Fruit fly (Drosophila melanogaster): ENCODE results near the gene Zmynd10.

Zmynd10 gene

DNA sequence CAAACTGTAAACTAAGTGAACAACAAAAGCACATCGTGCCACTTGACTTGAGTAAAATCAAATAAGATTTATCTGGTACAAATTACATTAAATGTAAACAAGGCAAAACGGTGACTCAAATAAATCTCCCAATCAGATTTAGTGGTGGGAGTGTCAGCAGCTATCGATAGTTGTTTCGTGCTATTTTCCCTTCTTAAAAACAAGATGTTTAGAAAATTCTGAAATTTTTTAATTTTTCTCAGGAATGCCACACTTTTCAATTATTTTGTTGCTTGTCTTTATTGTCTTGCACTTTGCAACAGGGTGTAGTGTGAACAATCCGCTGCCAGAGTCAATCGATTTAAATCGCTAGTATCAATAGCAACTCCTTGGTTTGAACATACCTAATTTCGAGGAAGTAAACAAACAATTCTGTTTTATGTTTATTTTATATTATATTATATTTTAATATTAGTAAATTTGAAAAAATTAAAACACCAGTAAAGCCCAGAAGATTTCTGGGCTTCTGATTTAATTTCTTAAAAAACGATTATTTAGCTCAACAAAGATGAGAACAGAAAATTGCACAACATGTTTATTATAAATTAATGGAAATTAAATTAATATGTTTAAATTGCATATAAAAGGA is 10.9 kb downstream of the Zmynd10 start, which contains the start of gene MICAL-like (continued):
- TF ChIP-seq YL-1 (GFP tag; optimal IDR thresholded peaks at IDR 0.05) (no peak), E2f1 (GFP tag; IDR thresholded peaks at IDR 0.05) (no peak; the same call in 1 of the 2 replicates), CG11723 (GFP tag; optimal IDR thresholded peaks at IDR 0.05) (no peak), CG14050 (GFP tag; IDR thresholded peaks at IDR 0.05) (no peak), lola (GFP tag; optimal IDR thresholded peaks at IDR 0.05) (no peak), en (GFP tag; optimal IDR thresholded peaks at IDR 0.05) (no peak), CG16815 (GFP tag; optimal IDR thresholded peaks at IDR 0.05) (no peak), Dbx (GFP tag; IDR thresholded peaks at IDR 0.05) (no peak), yki (optimal IDR thresholded peaks at IDR 0.05) (no peak), gem (tag; optimal IDR thresholded peaks at IDR 0.05) (no peak), CG5245 (GFP tag; optimal IDR thresholded peaks at IDR 0.05) (peak; percentile 13), CG43689 (GFP tag; IDR thresholded peaks at IDR 0.05) (no peak), CG11456 (GFP tag; IDR thresholded peaks at IDR 0.05) (peak; percentile 4; the same call in 1 of the 3 replicates), CG34422 (GFP tag; IDR thresholded peaks at IDR 0.05) (peak; percentile 27; the same call in 1 of the 3 replicates), CG10366 (GFP tag; IDR thresholded peaks at IDR 0.05) (no peak), CG2120 (GFP tag; optimal IDR thresholded peaks at IDR 0.05) (peak; percentile 33), H2.0 (GFP tag; IDR thresholded peaks at IDR 0.05) (peak; percentile 13; the same call in 1 of the 2 replicates), gce (GFP tag; IDR thresholded peaks at IDR 0.05) (no peak), MBD-R2 (GFP tag; IDR thresholded peaks at IDR 0.05) (peak; percentile 65), CG13894 (tag; optimal IDR thresholded peaks at IDR 0.05) (no peak), CG11247 (GFP tag; IDR thresholded peaks at IDR 0.05) (0 out of 2 replicates have a peak, but pooled peaks have one; percentile 14), CG1792 (GFP tag; optimal IDR thresholded peaks at IDR 0.05) (no peak), E2f2 (GFP tag; IDR thresholded peaks at IDR 0.05) (no peak), sim (GFP tag; IDR thresholded peaks at IDR 0.05) (no peak), NC2β (GFP tag; optimal IDR thresholded peaks at IDR 0.05) (no peak), Scr (GFP tag; IDR thresholded peaks at IDR 0.05; ENCODE audit: partially characterized antibody) (peak; percentile 90), Nf-YB (GFP tag; optimal IDR thresholded peaks at IDR 0.05) (no peak), CG17568 (GFP tag; optimal IDR thresholded peaks at IDR 0.05) (no peak), HmgD (GFP tag; optimal IDR thresholded peaks at IDR 0.05) (no peak), Camta (GFP tag; optimal IDR thresholded peaks at IDR 0.05) (peak; percentile 10), CG18476 (GFP tag; optimal IDR thresholded peaks at IDR 0.05) (no peak), dmrt99B (tag; optimal IDR thresholded peaks at IDR 0.05) (no peak), Sry-δ (GFP tag; optimal IDR thresholded peaks at IDR 0.05) (peak; percentile 88), Doc2 (GFP tag; IDR thresholded peaks at IDR 0.05) (no peak), NC2α (GFP tag; optimal IDR thresholded peaks at IDR 0.05) (no peak), Sox100B (GFP tag; optimal IDR thresholded peaks at IDR 0.05) (no peak), knrl (GFP tag; IDR thresholded peaks at IDR 0.05; ENCODE audit: partially characterized antibody) (peak; percentile 88), CG12104 (GFP tag; optimal IDR thresholded peaks at IDR 0.05) (no peak), NK7.1 (GFP tag; optimal IDR thresholded peaks at IDR 0.05) (no peak), danr (GFP tag; IDR thresholded peaks at IDR 0.05) (0 out of 2 replicates have a peak, but pooled peaks have one; percentile 22), HLH54F (GFP tag; optimal IDR thresholded peaks at IDR 0.05) (peak; percentile 29), Xrp1 (GFP tag; IDR thresholded peaks at IDR 0.05) (peak; percentile 6; the same call in 1 of the 2 replicates), sug (tag; optimal IDR thresholded peaks at IDR 0.05) (no peak), caup (GFP tag; optimal IDR thresholded peaks at IDR 0.05; ENCODE audit: severe bottlenecking) (no peak), rib (GFP tag; IDR thresholded peaks at IDR 0.05) (no peak), bab2 (GFP tag; optimal IDR thresholded peaks at IDR 0.05) (peak; percentile 5), tx (GFP tag; optimal IDR thresholded peaks at IDR 0.05) (no peak), dimm (GFP tag; IDR thresholded peaks at IDR 0.05) (no peak), Hand (GFP tag; optimal IDR thresholded peaks at IDR 0.05) (no peak), emc (GFP tag; optimal IDR thresholded peaks at IDR 0.05) (no peak), Trl (optimal IDR thresholded peaks at IDR 0.05) (no peak), Trl (GFP tag; optimal IDR thresholded peaks at IDR 0.05) (no peak)
